Fruit fly (Drosophila melanogaster) whole organism, embryonic: ENCODE data around the gene Rpp20.

Experiments
- Ada2b ChIP-seq: fragments of 200-800 bp; sonication (Bioruptor generic); IDR thresholded peaks from 2 replicates; pipeline ENCODE4 v1.3.6; 2022; ENCODE audit warnings: missing biosample characterization, missing genetic modification characterization
- Atf-2 ChIP-seq: fragments of 200-800 bp; sonication (Bioruptor generic); optimal IDR thresholded peaks from 2 replicates; lab custom pipeline; 2016; ENCODE audit warnings: missing biosample characterization, missing genetic modification characterization
- CG10543 ChIP-seq: fragments of 200-800 bp; sonication (Bioruptor generic); optimal IDR thresholded peaks from 3 replicates; lab custom pipeline; 2017; ENCODE audit warnings: missing biosample characterization, mild to moderate bottlenecking, missing genetic modification characterization, moderate library complexity
- CG12104 ChIP-seq: fragments of 200-800 bp; sonication (Bioruptor generic); optimal IDR thresholded peaks from 3 replicates; lab custom pipeline; 2016; ENCODE audit warnings: missing biosample characterization, missing genetic modification characterization
- CG12744 ChIP-seq: fragments of 200-800 bp; sonication (Bioruptor generic); optimal IDR thresholded peaks from 2 replicates; lab custom pipeline; 2016; ENCODE audit warnings: missing biosample characterization, missing genetic modification characterization
- CG15696 ChIP-seq: fragments of 200-800 bp; sonication (Bioruptor generic); optimal IDR thresholded peaks from 2 replicates; lab custom pipeline; 2019; ENCODE audit warnings: missing biosample characterization, mild to moderate bottlenecking, missing genetic modification characterization, moderate library complexity
- CG2120 ChIP-seq: fragments of 200-800 bp; sonication (Bioruptor generic); optimal IDR thresholded peaks from 3 replicates; lab custom pipeline; 2016; ENCODE audit warnings: missing biosample characterization, missing genetic modification characterization
- CG2678 ChIP-seq: fragments of 200-800 bp; sonication (Bioruptor generic); optimal IDR thresholded peaks from 3 replicates; lab custom pipeline; 2019; ENCODE audit warnings: missing biosample characterization, mild to moderate bottlenecking, missing genetic modification characterization, moderate library complexity
- CG3163 ChIP-seq: fragments of 200-800 bp; sonication (Bioruptor generic); optimal IDR thresholded peaks from 3 replicates; lab custom pipeline; 2016; ENCODE audit warnings: missing biosample characterization, missing genetic modification characterization
- CG34376 ChIP-seq: fragments of 200-800 bp; sonication (Bioruptor generic); optimal IDR thresholded peaks from 2 replicates; lab custom pipeline; 2018; ENCODE audit warnings: missing biosample characterization, mild to moderate bottlenecking, missing genetic modification characterization
- CG4328 ChIP-seq: fragments of 200-800 bp; sonication (Bioruptor generic); optimal IDR thresholded peaks from 3 replicates; lab custom pipeline; 2017; ENCODE audit warnings: missing biosample characterization, missing genetic modification reagents, missing genetic modification characterization
- CG4360 ChIP-seq: fragments of 200-800 bp; sonication (Bioruptor generic); IDR thresholded peaks from 2 replicates; pipeline ENCODE4 v1.3.6; 2022; ENCODE audit warnings: missing biosample characterization, missing genetic modification characterization
- CG8924 ChIP-seq: fragments of 200-800 bp; optimal IDR thresholded peaks from 3 replicates; lab custom pipeline; 2019; ENCODE audit warnings: missing biosample characterization, mild to moderate bottlenecking, missing genetic modification characterization, moderate library complexity
- Dll ChIP-seq: fragments of 200-800 bp; sonication (Bioruptor generic); IDR thresholded peaks from 4 replicates; pipeline ENCODE4 v1.3.6; 2022; ENCODE audit warnings: missing biosample characterization, missing genetic modification characterization; ENCODE audit not compliant: partially characterized antibody
- E2f1 ChIP-seq: fragments of 200-800 bp; sonication (Bioruptor generic); IDR thresholded peaks from 2 replicates; pipeline ENCODE4 v1.3.6; 2022; ENCODE audit warnings: missing biosample characterization, missing genetic modification characterization
- E2f2 ChIP-seq: fragments of 200-800 bp; sonication (Bioruptor generic); IDR thresholded peaks from 2 replicates; pipeline ENCODE4 v1.3.6; 2022; ENCODE audit warnings: missing biosample characterization, missing genetic modification characterization
- Ets65A ChIP-seq: fragments of 200-800 bp; sonication (Bioruptor generic); peaks from one replicate; lab custom pipeline; 2016; ENCODE audit warnings: missing biosample characterization, missing genetic modification characterization
- GATAe ChIP-seq: fragments of 200-800 bp; sonication (Bioruptor generic); conservative IDR thresholded peaks from 2 replicates; pipeline ENCODE4 v1.3.6; 2022; ENCODE audit warnings: missing biosample characterization, missing genetic modification characterization
- HLH3B ChIP-seq: fragments of 200-800 bp; sonication (Bioruptor generic); IDR thresholded peaks from 2 replicates; pipeline ENCODE4 v1.3.6; 2022; ENCODE audit warnings: missing biosample characterization, missing genetic modification characterization
- Hey ChIP-seq: fragments of 200-800 bp; sonication (Bioruptor generic); optimal IDR thresholded peaks from 3 replicates; lab custom pipeline; 2018; ENCODE audit warnings: missing biosample characterization, mild to moderate bottlenecking, missing genetic modification characterization
- Hr3 ChIP-seq: fragments of 200-800 bp; sonication (Bioruptor generic); optimal IDR thresholded peaks from 3 replicates; lab custom pipeline; 2016; ENCODE audit warnings: missing biosample characterization, missing genetic modification characterization
- Hr39 ChIP-seq: fragments of >200 bp; optimal IDR thresholded peaks from 2 replicates; lab custom pipeline; 2017
- Hr78 ChIP-seq, 2 experiments: fragments of 200-800 bp in 1 of 2; fragments of >200 bp in 1 of 2; sonication (Bioruptor generic) in 1 of 2; optimal IDR thresholded peaks; 2 replicates each; lab custom pipeline; 2017 to 2019; ENCODE audit warnings: missing biosample characterization in 2 of 2, missing genetic modification characterization in 2 of 2, mild to moderate bottlenecking in 1 of 2, moderate library complexity in 1 of 2
- Jarid2 ChIP-seq: fragments of 200-800 bp; sonication (Bioruptor generic); optimal IDR thresholded peaks from 3 replicates; lab custom pipeline; 2017; ENCODE audit warnings: mild to moderate bottlenecking, missing biosample characterization, missing genetic modification reagents, missing genetic modification characterization
- Pdp1 ChIP-seq, 2 experiments: fragments of 200-800 bp; sonication (Bioruptor generic); optimal IDR thresholded peaks; 3 replicates each; lab custom pipeline; 2016; ENCODE audit warnings: missing biosample characterization in 2 of 2, missing genetic modification characterization in 2 of 2, mild to moderate bottlenecking in 1 of 2, moderate library complexity in 1 of 2
- Six4 ChIP-seq: fragments of 200-800 bp; sonication (Bioruptor generic); optimal IDR thresholded peaks from 2 replicates; lab custom pipeline; 2016; ENCODE audit warnings: missing biosample characterization, missing genetic modification characterization
- Sox102F ChIP-seq: fragments of 200-800 bp; sonication (Bioruptor generic); optimal IDR thresholded peaks from 2 replicates; lab custom pipeline; 2018; ENCODE audit warnings: missing biosample characterization, mild to moderate bottlenecking, missing genetic modification characterization, moderate library complexity
- Ssrp ChIP-seq: fragments of 200-800 bp; sonication (Bioruptor generic); optimal IDR thresholded peaks from 2 replicates; lab custom pipeline; 2018; ENCODE audit warnings: missing biosample characterization, mild to moderate bottlenecking, missing genetic modification characterization, moderate library complexity
- Vsx1 ChIP-seq: fragments of 200-800 bp; sonication (Bioruptor generic); optimal IDR thresholded peaks from 2 replicates; lab custom pipeline; 2017; ENCODE audit warnings: missing biosample characterization, mild to moderate bottlenecking, missing genetic modification characterization, missing genetic modification reagents
- YL-1 ChIP-seq: fragments of 200-800 bp; sonication (Bioruptor generic); optimal IDR thresholded peaks from 3 replicates; lab custom pipeline; 2017; ENCODE audit warnings: missing biosample characterization, mild to moderate bottlenecking, missing genetic modification characterization
- abd-A ChIP-seq: fragments of 200-800 bp; sonication (Bioruptor generic); optimal IDR thresholded peaks from 3 replicates; lab custom pipeline; 2019; ENCODE audit warnings: missing biosample characterization, mild to moderate bottlenecking, missing genetic modification characterization, moderate library complexity
- al ChIP-seq: fragments of 200-800 bp; sonication (Bioruptor generic); IDR thresholded peaks from 2 replicates; pipeline ENCODE4 v1.3.6; 2022; ENCODE audit warnings: missing biosample characterization, missing genetic modification characterization
- btn ChIP-seq: fragments of 200-800 bp; sonication (Bioruptor generic); optimal IDR thresholded peaks from 2 replicates; lab custom pipeline; 2016; ENCODE audit warnings: missing biosample characterization, missing genetic modification characterization
- caup ChIP-seq: fragments of 200-800 bp; sonication (Bioruptor generic); optimal IDR thresholded peaks from 3 replicates; lab custom pipeline; 2017; ENCODE audit warnings: missing biosample characterization, mild to moderate bottlenecking, missing genetic modification characterization, moderate library complexity; ENCODE audit not compliant: severe bottlenecking
- chinmo ChIP-seq: fragments of 200-800 bp; sonication (Bioruptor generic); IDR thresholded peaks from 4 replicates; pipeline ENCODE4 v1.3.6; 2022; ENCODE audit warnings: missing biosample characterization, missing genetic modification characterization; ENCODE audit not compliant: partially characterized antibody
- da ChIP-seq: fragments of 200-800 bp; sonication (Bioruptor generic); optimal IDR thresholded peaks from 2 replicates; lab custom pipeline; 2016; ENCODE audit warnings: missing biosample characterization, missing genetic modification characterization
- emc ChIP-seq: fragments of 200-800 bp; sonication (Bioruptor generic); optimal IDR thresholded peaks from 2 replicates; lab custom pipeline; 2016; ENCODE audit warnings: missing biosample characterization, missing genetic modification characterization
- exex ChIP-seq: fragments of 200-800 bp; sonication (Bioruptor generic); optimal IDR thresholded peaks from 4 replicates; lab custom pipeline; 2018; ENCODE audit warnings: missing biosample characterization, mild to moderate bottlenecking, missing genetic modification characterization, moderate library complexity
- gce ChIP-seq: fragments of 200-800 bp; sonication (Bioruptor generic); IDR thresholded peaks from 3 replicates; pipeline ENCODE4 v1.3.6; 2022; ENCODE audit warnings: missing biosample characterization, missing genetic modification characterization
- hb ChIP-seq: fragments of 200-800 bp; sonication (Bioruptor generic); IDR thresholded peaks from 3 replicates; pipeline ENCODE4 v1.3.6; 2022; ENCODE audit warnings: missing biosample characterization, missing genetic modification characterization; ENCODE audit not compliant: partially characterized antibody
- lab ChIP-seq: fragments of 200-800 bp; sonication (Bioruptor generic); optimal IDR thresholded peaks from 3 replicates; lab custom pipeline; 2017; ENCODE audit warnings: missing biosample characterization, missing genetic modification characterization, mild to moderate bottlenecking, moderate library complexity, missing genetic modification reagents
- mirr ChIP-seq: fragments of 200-800 bp; sonication (Bioruptor generic); optimal IDR thresholded peaks from 3 replicates; lab custom pipeline; 2018; ENCODE audit warnings: missing biosample characterization, mild to moderate bottlenecking, missing genetic modification characterization
- pan ChIP-seq, 4 experiments: fragments of >200 bp in 3 of 4; fragments of 200-800 bp in 1 of 4; sonication (Bioruptor generic) in 1 of 4; optimal IDR thresholded peaks in 3 of 4; IDR thresholded peaks in 1 of 4; 2 replicates each; pipeline versions ENCODE4 v1.3.6 to Lab custom; 2017 to 2022; ENCODE audit warnings: missing biosample characterization in 2 of 4, missing genetic modification characterization in 2 of 4, mixed read lengths in 1 of 4
- pum ChIP-seq: fragments of 200-800 bp; sonication (Bioruptor generic); optimal IDR thresholded peaks from 2 replicates; lab custom pipeline; 2016; ENCODE audit warnings: missing biosample characterization, missing genetic modification characterization
- run ChIP-seq: fragments of 200-800 bp; sonication (Bioruptor generic); optimal IDR thresholded peaks from 3 replicates; lab custom pipeline; 2018; ENCODE audit warnings: missing biosample characterization, mild to moderate bottlenecking, missing genetic modification characterization
- slbo ChIP-seq: fragments of 200-800 bp; sonication (Bioruptor generic); IDR thresholded peaks from 2 replicates; pipeline ENCODE4 v1.3.6; 2022; ENCODE audit warnings: missing biosample characterization, missing genetic modification characterization
- sob ChIP-seq: fragments of 200-800 bp; sonication (Bioruptor generic); IDR thresholded peaks from 2 replicates; pipeline ENCODE4 v1.3.6; 2022; ENCODE audit warnings: missing biosample characterization, missing genetic modification characterization
- stwl ChIP-seq: fragments of 200-800 bp; sonication (Bioruptor generic); optimal IDR thresholded peaks from 3 replicates; lab custom pipeline; 2018; ENCODE audit warnings: missing biosample characterization, mild to moderate bottlenecking, missing genetic modification characterization, moderate library complexity
- wor ChIP-seq: fragments of 200-800 bp; sonication (Bioruptor generic); IDR thresholded peaks from 2 replicates; pipeline ENCODE4 v1.3.6; 2022; ENCODE audit warnings: missing biosample characterization, missing genetic modification characterization

Gene Rpp20

DNA sequence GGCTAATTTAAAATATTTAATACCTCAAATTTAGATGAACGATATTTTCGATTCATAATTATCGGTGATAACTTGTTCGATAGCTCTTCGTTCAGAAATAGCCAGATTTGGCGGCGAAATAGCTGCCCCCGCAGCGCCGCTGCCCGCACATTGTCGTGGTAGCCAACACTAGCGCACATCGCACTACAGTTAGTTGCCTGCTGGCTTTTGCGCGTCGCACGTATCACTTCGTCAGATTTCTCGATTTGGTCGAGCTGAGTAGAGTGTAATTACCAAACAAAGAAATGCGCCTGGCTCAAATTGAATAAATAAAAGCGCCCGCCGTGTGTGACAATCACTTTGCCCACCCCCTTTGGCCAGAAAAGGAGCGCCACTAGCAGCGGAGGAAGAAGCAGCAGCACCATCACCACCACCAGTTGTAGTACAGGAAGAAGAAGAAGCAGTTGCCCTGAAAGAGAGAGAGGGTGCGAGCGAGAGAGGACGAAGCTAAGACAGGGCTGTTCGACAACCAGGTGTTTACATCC, 6.5 kb downstream of the Rpp20 start, which contains the start of gene Abcd3 (continued):
- TF ChIP-seq stwl (tag; lab: Kevin White, UChicago): peak; percentile 20
- TF ChIP-seq HLH3B (GFP tag; lab: Robert Waterston, UW): no peak; the same call in 1 of the 2 replicates
- TF ChIP-seq run (tag; lab: Kevin White, UChicago): peak; percentile 2
- TF ChIP-seq Sox102F: no peak
- TF ChIP-seq Hr78 (GFP tag; optimal IDR thresholded peaks at IDR 0.05; lab: Kevin White, UChicago): no peak
- peak; percentile 67 for TF ChIP-seq E2f2 (GFP tag; lab: Robert Waterston, UW)
- peak; percentile 1 for TF ChIP-seq CG4328
- no peak for TF ChIP-seq btn (GFP tag; lab: Kevin White, UChicago)
- TF ChIP-seq Hr3 (GFP tag; lab: Kevin White, UChicago): no peak
- 0 out of 3 replicates have a peak, but pooled peaks have one; percentile 45 for TF ChIP-seq gce (GFP tag; lab: Robert Waterston, UW)
- peak; percentile 45 for TF ChIP-seq caup (GFP tag; lab: Kevin White, UChicago)
- no peak for TF ChIP-seq Ssrp (tag; lab: Kevin White, UChicago)
- TF ChIP-seq CG12744: no peak
- TF ChIP-seq CG12104 (GFP tag; lab: Kevin White, UChicago): no peak
- no peak for TF ChIP-seq wor
- TF ChIP-seq Hr39: no peak
- no peak for TF ChIP-seq Six4 (GFP tag; lab: Kevin White, UChicago)
- TF ChIP-seq E2f1 (GFP tag; lab: Robert Waterston, UW): no peak
- no peak for TF ChIP-seq Atf-2 (GFP tag; lab: Kevin White, UChicago)
- TF ChIP-seq Jarid2 (GFP tag; lab: Kevin White, UChicago): peak; percentile 91
- peak; percentile 43 for TF ChIP-seq CG2678 (tag; lab: Kevin White, UChicago)
- TF ChIP-seq lab: peak; percentile 70
- TF ChIP-seq al (GFP tag; lab: Robert Waterston, UW): no peak
- peak; percentile 47; the same call in 1 of the 2 replicates for TF ChIP-seq sob (GFP tag; lab: Robert Waterston, UW)
- no peak for TF ChIP-seq Ada2b (GFP tag; lab: Robert Waterston, UW)
- peak; percentile 62 for TF ChIP-seq da
- no peak for TF ChIP-seq CG2120 (GFP tag; lab: Kevin White, UChicago)
- TF ChIP-seq CG8924: peak; percentile 69
- TF ChIP-seq emc (GFP tag; lab: Kevin White, UChicago): no peak

DNA sequence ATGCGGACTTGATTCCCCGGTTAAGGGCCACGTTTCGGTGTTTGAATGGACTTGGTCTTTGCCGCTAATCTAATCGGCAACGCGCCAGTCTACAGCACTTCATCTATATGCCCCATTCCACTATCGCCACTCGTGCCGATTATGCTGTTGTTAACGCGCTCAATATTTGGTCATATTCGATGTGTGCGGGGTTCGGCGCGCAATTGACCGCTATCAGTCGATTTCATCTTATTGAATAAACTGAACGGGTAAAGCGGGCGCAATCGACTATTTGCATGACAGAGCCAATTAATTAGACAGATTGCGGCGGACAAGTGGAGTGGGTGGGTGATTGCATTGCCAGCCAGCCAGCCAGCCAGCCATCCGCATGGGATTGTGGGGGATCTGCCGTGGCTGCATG, 8.1 kb downstream of the Rpp20 start:
- peak; percentile 30 for TF ChIP-seq Vsx1
- 0 out of 2 replicates have a peak, but pooled peaks have one; percentile 30 for TF ChIP-seq GATAe
- TF ChIP-seq CG8924: no peak
- no peak for TF ChIP-seq E2f2 (GFP tag; lab: Robert Waterston, UW)
- TF ChIP-seq pum (GFP tag; lab: Kevin White, UChicago): no peak
- TF ChIP-seq CG4360: no peak
- no peak for TF ChIP-seq hb (GFP tag; lab: Robert Waterston, UW)
- no peak for TF ChIP-seq CG3163 (GFP tag; lab: Kevin White, UChicago)
- TF ChIP-seq CG10543: peak; percentile 55
- TF ChIP-seq slbo (GFP tag; lab: Robert Waterston, UW): no peak
- TF ChIP-seq Ets65A (GFP tag; lab: Kevin White, UChicago): peak; percentile 84
- TF ChIP-seq lab: no peak
- TF ChIP-seq YL-1 (GFP tag; lab: Kevin White, UChicago): no peak
- no peak for TF ChIP-seq Dll (GFP tag; lab: Robert Waterston, UW)
- no peak for TF ChIP-seq pan (optimal IDR thresholded peaks at IDR 0.05; lab: Kevin White, UChicago)
- no peak for TF ChIP-seq pan (GFP tag; optimal IDR thresholded peaks at IDR 0.05 in 1 of 2, IDR thresholded peaks at IDR 0.05 in 1 of 2)
- TF ChIP-seq Pdp1 (GFP tag; optimal IDR thresholded peaks at IDR 0.05; lab: Kevin White, UChicago): peak in 1 of 2 experiments; percentile 44
- peak; percentile 36 for TF ChIP-seq Hey (tag; lab: Kevin White, UChicago)
- 0 out of 4 replicates have a peak, but pooled peaks have one; percentile 56 for TF ChIP-seq chinmo
- TF ChIP-seq mirr (GFP tag; lab: Kevin White, UChicago): peak; percentile 95
- TF ChIP-seq abd-A (tag; lab: Kevin White, UChicago): no peak
- TF ChIP-seq da: no peak
- peak; percentile 1 for TF ChIP-seq CG34376
- no peak for TF ChIP-seq Hr3 (GFP tag; lab: Kevin White, UChicago)
- TF ChIP-seq exex (tag; lab: Kevin White, UChicago): peak; percentile 95
- TF ChIP-seq CG15696 (tag; lab: Kevin White, UChicago): no peak
